Worm (Caenorhabditis elegans) whole organism, L2 larva: ENCODE measurements around the gene arrd-16.

Experiments
- C34F6.9 ChIP-seq: fragments of 150-350 bp; optimal IDR thresholded peaks from 2 replicates; lab custom pipeline; 2014; ENCODE audit warnings: missing biosample characterization, missing genetic modification characterization
- F13H6.1 ChIP-seq: sonication (generic microtip); optimal IDR thresholded peaks from 2 replicates; lab custom pipeline; 2016; ENCODE audit warnings: missing genetic modification characterization, missing compliant biosample characterization
- R02D3.7 ChIP-seq: fragments of 150-350 bp; optimal IDR thresholded peaks from 2 replicates; lab custom pipeline; 2014; ENCODE audit warnings: missing biosample characterization, missing genetic modification characterization
- Y55F3AM.14 ChIP-seq: fragments of 200-800 bp; sonication (Bioruptor generic); optimal IDR thresholded peaks from 2 replicates; lab custom pipeline; 2018; ENCODE audit warnings: mild to moderate bottlenecking, missing genetic modification characterization, missing compliant biosample characterization
- alr-1 ChIP-seq: fragments of 150-350 bp; optimal IDR thresholded peaks from 2 replicates; lab custom pipeline; 2014; ENCODE audit warnings: missing biosample characterization, missing genetic modification characterization
- ama-1 ChIP-seq: fragments of 150-350 bp; optimal IDR thresholded peaks from 2 replicates; lab custom pipeline; 2018; ENCODE audit warnings: inconsistent platforms
- ceh-16 ChIP-seq: fragments of 150-350 bp; optimal IDR thresholded peaks from 2 replicates; lab custom pipeline; 2014; ENCODE audit warnings: missing biosample characterization, missing genetic modification characterization
- ceh-82 ChIP-seq: fragments of 150-350 bp; optimal IDR thresholded peaks from 2 replicates; lab custom pipeline; 2014; ENCODE audit warnings: missing biosample characterization, missing genetic modification characterization
- crh-2 ChIP-seq: sonication (generic microtip); optimal IDR thresholded peaks from 2 replicates; lab custom pipeline; 2017; ENCODE audit warnings: missing biosample characterization, missing genetic modification characterization
- dmd-4 ChIP-seq: sonication (generic microtip); optimal IDR thresholded peaks from 2 replicates; lab custom pipeline; 2017; ENCODE audit warnings: missing biosample characterization, missing genetic modification characterization
- egl-27 ChIP-seq: sonication (generic microtip); optimal IDR thresholded peaks from 3 replicates; lab custom pipeline; 2017; ENCODE audit warnings: missing biosample characterization, missing genetic modification reagents, missing genetic modification characterization
- elt-3 ChIP-seq: sonication (generic microtip); optimal IDR thresholded peaks from 2 replicates; lab custom pipeline; 2017; ENCODE audit warnings: missing biosample characterization, missing genetic modification characterization
- fos-1 ChIP-seq: fragments of 150-350 bp; optimal IDR thresholded peaks from 2 replicates; lab custom pipeline; 2014; ENCODE audit warnings: missing biosample characterization, missing genetic modification characterization
- gmeb-1 ChIP-seq: fragments of 150-350 bp; optimal IDR thresholded peaks from 2 replicates; lab custom pipeline; 2014; ENCODE audit warnings: missing biosample characterization, missing genetic modification characterization
- lin-11 ChIP-seq: fragments of 150-350 bp; sonication (generic microtip); optimal IDR thresholded peaks from 2 replicates; lab custom pipeline; 2014; ENCODE audit warnings: missing biosample characterization, missing genetic modification characterization, inconsistent platforms, mixed read lengths
- lin-13 ChIP-seq: fragments of 150-350 bp; optimal IDR thresholded peaks from 2 replicates; lab custom pipeline; 2014; ENCODE audit warnings: missing biosample characterization, missing genetic modification reagents, missing genetic modification characterization
- lin-39 ChIP-seq: fragments of 150-350 bp; optimal IDR thresholded peaks from 2 replicates; lab custom pipeline; 2014; ENCODE audit warnings: missing biosample characterization, missing genetic modification reagents, missing genetic modification characterization
- lsy-2 ChIP-seq, 2 experiments: fragments of 150-350 bp in 1 of 2; sonication (generic microtip) in 1 of 2; optimal IDR thresholded peaks; 2 replicates each; lab custom pipeline; 2014 to 2017; ENCODE audit warnings: missing biosample characterization in 2 of 2, missing genetic modification characterization in 2 of 2
- nhr-10 ChIP-seq: sonication (generic microtip); optimal IDR thresholded peaks from 2 replicates; lab custom pipeline; 2017; ENCODE audit warnings: missing biosample characterization, missing genetic modification characterization
- nhr-11 ChIP-seq: fragments of 150-350 bp; optimal IDR thresholded peaks from 2 replicates; lab custom pipeline; 2014; ENCODE audit warnings: missing biosample characterization, missing genetic modification characterization
- nhr-12 ChIP-seq: fragments of 150-350 bp; optimal IDR thresholded peaks from 2 replicates; lab custom pipeline; 2014; ENCODE audit warnings: missing biosample characterization, missing genetic modification characterization
- nhr-21 ChIP-seq: fragments of 150-350 bp; optimal IDR thresholded peaks from 2 replicates; lab custom pipeline; 2014; ENCODE audit warnings: missing biosample characterization, missing genetic modification characterization
- nhr-23 ChIP-seq: fragments of 150-350 bp; optimal IDR thresholded peaks from 2 replicates; lab custom pipeline; 2014; ENCODE audit warnings: missing biosample characterization, missing genetic modification reagents, missing genetic modification characterization
- nhr-25 ChIP-seq: fragments of 150-350 bp; sonication (generic microtip); optimal IDR thresholded peaks from 3 replicates; lab custom pipeline; 2014; ENCODE audit warnings: missing biosample characterization, missing genetic modification characterization
- nhr-77 ChIP-seq: fragments of 150-350 bp; optimal IDR thresholded peaks from 2 replicates; lab custom pipeline; 2014; ENCODE audit warnings: missing biosample characterization, missing genetic modification characterization
- peb-1 ChIP-seq: fragments of 150-350 bp; optimal IDR thresholded peaks from 2 replicates; lab custom pipeline; 2014; ENCODE audit warnings: missing biosample characterization, missing genetic modification characterization
- sem-4 ChIP-seq: fragments of 150-350 bp; optimal IDR thresholded peaks from 2 replicates; lab custom pipeline; 2014; ENCODE audit warnings: missing biosample characterization, missing genetic modification reagents, missing genetic modification characterization
- sma-3 ChIP-seq: sonication (generic microtip); optimal IDR thresholded peaks from 2 replicates; lab custom pipeline; 2016; ENCODE audit warnings: missing genetic modification reagents, missing genetic modification characterization, missing compliant biosample characterization
- sma-9 ChIP-seq, 2 experiments: fragments of 150-350 bp in 1 of 2; sonication (generic microtip) in 1 of 2; optimal IDR thresholded peaks; 2 replicates each; lab custom pipeline; 2014 to 2016; ENCODE audit warnings: missing genetic modification characterization in 2 of 2, mild to moderate bottlenecking in 1 of 2, missing biosample characterization in 1 of 2, missing compliant biosample characterization in 1 of 2, missing genetic modification reagents in 1 of 2, moderate library complexity in 1 of 2
- snpc-4 ChIP-seq: fragments of 150-350 bp; optimal IDR thresholded peaks from 2 replicates; lab custom pipeline; 2014; ENCODE audit warnings: missing biosample characterization, missing genetic modification characterization
- unc-39 ChIP-seq: fragments of 150-350 bp; optimal IDR thresholded peaks from 2 replicates; lab custom pipeline; 2014; ENCODE audit warnings: missing biosample characterization, missing genetic modification characterization
- unc-55 ChIP-seq: fragments of 150-350 bp; sonication (generic microtip); optimal IDR thresholded peaks from 3 replicates; lab custom pipeline; 2014; ENCODE audit warnings: missing biosample characterization, missing genetic modification reagents, missing genetic modification characterization
- unc-62 ChIP-seq: fragments of 150-350 bp; optimal IDR thresholded peaks from 2 replicates; lab custom pipeline; 2014; ENCODE audit warnings: missing biosample characterization, missing genetic modification reagents, missing genetic modification characterization
- ztf-1 ChIP-seq: fragments of 200-800 bp; sonication (Bioruptor generic); conservative IDR thresholded peaks from 2 replicates; pipeline ENCODE4 v1.3.6; 2022; ENCODE audit warnings: missing genetic modification characterization, missing compliant biosample characterization
- ztf-4 ChIP-seq: fragments of 150-350 bp; optimal IDR thresholded peaks from 2 replicates; lab custom pipeline; 2014; ENCODE audit warnings: missing biosample characterization, missing genetic modification characterization

Gene arrd-16

ce11 chrIII:12517674-12518073, 33.1 kb downstream of the arrd-16 start:
- no peak for TF ChIP-seq crh-2 (tag; lab: Kevin White, UChicago)
- TF ChIP-seq ztf-4 (tag; lab: Kevin White, UChicago) = no peak
- no peak for TF ChIP-seq peb-1 (tag; lab: Kevin White, UChicago)
- TF ChIP-seq unc-55 = no peak
- TF ChIP-seq fos-1 (tag; lab: Kevin White, UChicago) = no peak
- no peak for TF ChIP-seq Y55F3AM.14
- no peak for TF ChIP-seq unc-39
- no peak for TF ChIP-seq gmeb-1
- TF ChIP-seq ceh-16 = no peak
- no peak for TF ChIP-seq sma-9 (GFP tag; optimal IDR thresholded peaks at IDR 0.05; lab: Kevin White, UChicago)
- TF ChIP-seq sma-9 (tag; optimal IDR thresholded peaks at IDR 0.05; lab: Kevin White, UChicago) = no peak
- TF ChIP-seq nhr-12 = no peak
- TF ChIP-seq ama-1 = no peak
- no peak for TF ChIP-seq unc-62 (GFP tag; lab: Kevin White, UChicago)
- no peak for TF ChIP-seq ceh-82 (tag; lab: Kevin White, UChicago)
- no peak for TF ChIP-seq R02D3.7 (tag; lab: Kevin White, UChicago)
- no peak for TF ChIP-seq sma-3 (GFP tag; lab: Kevin White, UChicago)
- no peak for TF ChIP-seq dmd-4
- no peak for TF ChIP-seq nhr-23 (tag; lab: Kevin White, UChicago)
- TF ChIP-seq alr-1 (tag; lab: Kevin White, UChicago) = no peak
- TF ChIP-seq lsy-2 (tag; optimal IDR thresholded peaks at IDR 0.05; lab: Kevin White, UChicago) = no peak
- TF ChIP-seq, all 48 proteins: peak for 0

ce11 chrIII:12528029-12528428, 43.5 kb downstream of the arrd-16 start:
- TF ChIP-seq snpc-4 (tag; lab: Kevin White, UChicago) = no peak
- peak; percentile 25 for TF ChIP-seq sma-3 (GFP tag; lab: Kevin White, UChicago)
- TF ChIP-seq F13H6.1 (tag; lab: Kevin White, UChicago) = peak; percentile 48
- peak; percentile 46 for TF ChIP-seq lin-13 (GFP tag; lab: Kevin White, UChicago)
- no peak for TF ChIP-seq nhr-21 (tag; lab: Kevin White, UChicago)
- TF ChIP-seq unc-55 = peak; percentile 56
- TF ChIP-seq C34F6.9 = peak; percentile 43
- peak; percentile 27 for TF ChIP-seq nhr-25
- peak; percentile 31 for TF ChIP-seq crh-2 (tag; lab: Kevin White, UChicago)
- TF ChIP-seq unc-62 (GFP tag; lab: Kevin White, UChicago) = no peak
- peak in 1 of 2 experiments; percentile 67 for TF ChIP-seq lsy-2 (tag; optimal IDR thresholded peaks at IDR 0.05; lab: Kevin White, UChicago)
- TF ChIP-seq ztf-4 (tag; lab: Kevin White, UChicago) = no peak
- peak; percentile 53 for TF ChIP-seq sem-4 (tag; lab: Kevin White, UChicago)
- TF ChIP-seq gmeb-1 = peak; percentile 73

ce11 chrIII:12533900-12534299, 49.4 kb downstream of the arrd-16 start:
- no peak for TF ChIP-seq C34F6.9
- peak; percentile 15 for TF ChIP-seq unc-55
- TF ChIP-seq gmeb-1 = peak; percentile 44

ce11 chrIII:12537239-12537845, 52.8 kb downstream of the arrd-16 start:
- no peak for TF ChIP-seq elt-3 (tag; lab: Kevin White, UChicago)
- TF ChIP-seq ztf-1 (GFP tag; lab: Robert Waterston, UW) = no peak
- TF ChIP-seq egl-27 (tag; lab: Kevin White, UChicago) = no peak
- no peak for TF ChIP-seq lin-39 (tag; lab: Kevin White, UChicago)
- no peak for TF ChIP-seq nhr-77 (tag; lab: Kevin White, UChicago)
- no peak for TF ChIP-seq nhr-10 (tag; lab: Kevin White, UChicago)
- no peak for TF ChIP-seq lin-11 (tag; lab: Kevin White, UChicago)
- no peak for TF ChIP-seq nhr-11 (tag; lab: Kevin White, UChicago)
